ENCODE assay signal across 2 worm cellular contexts in the genomic region with DNA sequence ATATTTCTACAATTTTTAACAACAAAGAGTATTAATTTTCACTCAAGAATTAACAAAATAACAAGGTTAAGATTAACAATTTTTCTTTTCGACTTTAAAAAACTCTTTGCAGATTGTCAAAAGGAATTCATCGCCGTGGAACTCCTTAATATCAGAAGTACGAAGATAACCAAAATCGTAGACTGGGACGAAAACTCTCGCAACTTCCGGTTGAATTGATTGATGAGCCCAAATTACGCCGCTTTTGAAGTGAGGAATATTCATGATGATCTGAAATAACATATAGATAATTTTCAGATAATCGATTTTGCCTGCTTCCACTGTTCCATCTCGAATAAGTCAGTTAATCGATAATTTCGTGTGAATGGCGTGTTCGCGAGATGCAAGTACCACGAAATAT.
TF ChIP-seq lines count a peak whose summit lies in the region.

A gene (minus strand): TSS at position 101 of the 400 bp plus-strand sequence.

TF ChIP-seq in whole organism, L4 larva, 104 proteins besides CTCF, POLR2A, EP300 and RAD21:
- no peak for TF ChIP-seq T26A8.4 (GFP tag; IDR thresholded peaks at IDR 0.05; lab: Robert Waterston, UW)
- peak; percentile 49 for TF ChIP-seq ceh-28 (tag; optimal IDR thresholded peaks at IDR 0.05; lab: Kevin White, UChicago)

TF ChIP-seq in whole organism, midembryonic, 9 proteins besides CTCF, POLR2A, EP300 and RAD21:
- no peak for TF ChIP-seq cog-1 (tag; optimal IDR thresholded peaks at IDR 0.05; lab: Kevin White, UChicago)
- 0 out of 2 replicates have a peak, but pooled peaks have one; percentile 34 for TF ChIP-seq T22C8.4 (GFP tag; IDR thresholded peaks at IDR 0.05; lab: Robert Waterston, UW)
- TF ChIP-seq tab-1 (GFP tag; IDR thresholded peaks at IDR 0.05; lab: Robert Waterston, UW) = no peak
- no peak for TF ChIP-seq ztf-29 (GFP tag; IDR thresholded peaks at IDR 0.05; lab: Robert Waterston, UW)
TF ChIP-seq in whole organism, midembryonic: peak in this region for 1.
